Fruit fly (Drosophila melanogaster): ENCODE results near the gene CG13622.

dm6 chr3R:24548832-24549231 lies 25.4 kb upstream of the CG13622 start:
- TF ChIP-seq rn (GFP tag; IDR thresholded peaks at IDR 0.05) (no peak), CG13204 (GFP tag; optimal IDR thresholded peaks at IDR 0.05) (no peak), CG10348 (GFP tag; IDR thresholded peaks at IDR 0.05) (no peak), Pif1A (GFP tag; optimal IDR thresholded peaks at IDR 0.05) (no peak), fd96Ca (GFP tag; IDR thresholded peaks at IDR 0.05) (no peak), EcR (GFP tag; optimal IDR thresholded peaks at IDR 0.05) (no peak)

Data from whole organism, pupa.